Fruit fly (Drosophila melanogaster) S2 (cell line): ENCODE measurements around the gene CG13041.

ENCODE experiments used
- CG8478 ChIP-seq: fragments of >200 bp; optimal IDR thresholded peaks from 2 replicates; lab custom pipeline; 2018
- CTCF ChIP-seq, 2 experiments: fragments of >200 bp; optimal IDR thresholded peaks; 2 replicates each; lab custom pipeline; 2018

DNA sequence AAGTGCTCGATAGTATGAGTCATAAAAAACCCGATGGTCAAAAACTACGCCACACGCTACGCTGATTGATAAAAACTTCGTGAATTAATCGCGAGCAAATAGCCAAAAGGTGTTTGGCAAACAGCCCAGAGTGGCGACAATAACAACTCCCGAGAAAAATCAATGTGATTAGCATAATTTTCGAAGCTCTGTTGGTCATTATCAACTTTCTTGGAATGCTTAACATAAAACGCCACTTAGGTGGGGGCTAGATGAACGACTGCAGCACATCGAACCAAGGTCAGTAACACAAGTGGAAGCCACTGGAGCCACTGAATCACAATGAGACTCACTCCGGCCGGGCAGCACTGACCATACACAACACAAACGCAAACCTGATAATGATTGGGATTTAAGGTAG lies 18.4 kb upstream of the CG13041 start:
- no peak for TF ChIP-seq CG8478 (lab: Kevin White, UChicago)
- TF ChIP-seq CTCF (optimal IDR thresholded peaks at IDR 0.05; lab: Kevin White, UChicago), result no peak
